Worm (Caenorhabditis elegans) whole organism, L2 larva: ENCODE results near the gene lev-8.
A peak's percentile ranks its signal among the peaks of the same experiment; 100 is the strongest.

ENCODE experiments used
- C34F6.9 ChIP-seq: fragments of 150-350 bp; optimal IDR thresholded peaks from 2 replicates; lab custom pipeline; 2014; ENCODE audit warnings: missing biosample characterization, missing genetic modification characterization
- F13H6.1 ChIP-seq: sonication (generic microtip); optimal IDR thresholded peaks from 2 replicates; lab custom pipeline; 2016; ENCODE audit warnings: missing genetic modification characterization, missing compliant biosample characterization
- R02D3.7 ChIP-seq: fragments of 150-350 bp; optimal IDR thresholded peaks from 2 replicates; lab custom pipeline; 2014; ENCODE audit warnings: missing biosample characterization, missing genetic modification characterization
- Y55F3AM.14 ChIP-seq: fragments of 200-800 bp; sonication (Bioruptor generic); optimal IDR thresholded peaks from 2 replicates; lab custom pipeline; 2018; ENCODE audit warnings: mild to moderate bottlenecking, missing genetic modification characterization, missing compliant biosample characterization
- ZK546.5 ChIP-seq: sonication (generic microtip); optimal IDR thresholded peaks from 2 replicates; lab custom pipeline; 2017; ENCODE audit warnings: missing biosample characterization, missing genetic modification characterization
- ama-1 ChIP-seq: fragments of 150-350 bp; optimal IDR thresholded peaks from 2 replicates; lab custom pipeline; 2018; ENCODE audit warnings: inconsistent platforms
- blmp-1 ChIP-seq: sonication (generic microtip); optimal IDR thresholded peaks from 2 replicates; lab custom pipeline; 2017; ENCODE audit warnings: missing genetic modification characterization, mild to moderate bottlenecking, missing compliant biosample characterization, antibody characterized with exemption, moderate library complexity; ENCODE audit not compliant: insufficient read depth
- ceh-16 ChIP-seq: fragments of 150-350 bp; optimal IDR thresholded peaks from 2 replicates; lab custom pipeline; 2014; ENCODE audit warnings: missing biosample characterization, missing genetic modification characterization
- ceh-82 ChIP-seq: fragments of 150-350 bp; optimal IDR thresholded peaks from 2 replicates; lab custom pipeline; 2014; ENCODE audit warnings: missing biosample characterization, missing genetic modification characterization
- crh-2 ChIP-seq: sonication (generic microtip); optimal IDR thresholded peaks from 2 replicates; lab custom pipeline; 2017; ENCODE audit warnings: missing biosample characterization, missing genetic modification characterization
- elt-1 ChIP-seq: fragments of 150-350 bp; optimal IDR thresholded peaks from 2 replicates; lab custom pipeline; 2014; ENCODE audit warnings: missing biosample characterization, missing genetic modification characterization
- elt-3 ChIP-seq: sonication (generic microtip); optimal IDR thresholded peaks from 2 replicates; lab custom pipeline; 2017; ENCODE audit warnings: missing biosample characterization, missing genetic modification characterization
- gmeb-1 ChIP-seq: fragments of 150-350 bp; optimal IDR thresholded peaks from 2 replicates; lab custom pipeline; 2014; ENCODE audit warnings: missing biosample characterization, missing genetic modification characterization
- lin-11 ChIP-seq: fragments of 150-350 bp; sonication (generic microtip); optimal IDR thresholded peaks from 2 replicates; lab custom pipeline; 2014; ENCODE audit warnings: missing biosample characterization, missing genetic modification characterization, inconsistent platforms, mixed read lengths
- lin-39 ChIP-seq: fragments of 150-350 bp; optimal IDR thresholded peaks from 2 replicates; lab custom pipeline; 2014; ENCODE audit warnings: missing biosample characterization, missing genetic modification reagents, missing genetic modification characterization
- lsy-2 ChIP-seq, 2 experiments: fragments of 150-350 bp in 1 of 2; sonication (generic microtip) in 1 of 2; optimal IDR thresholded peaks; 2 replicates each; lab custom pipeline; 2014 to 2017; ENCODE audit warnings: missing biosample characterization in 2 of 2, missing genetic modification characterization in 2 of 2
- mab-5 ChIP-seq: fragments of 150-350 bp; optimal IDR thresholded peaks from 2 replicates; lab custom pipeline; 2014; ENCODE audit warnings: missing biosample characterization, missing genetic modification characterization
- mbf-1 ChIP-seq: sonication (generic microtip); optimal IDR thresholded peaks from 2 replicates; lab custom pipeline; 2017; ENCODE audit warnings: missing biosample characterization, missing genetic modification characterization
- mdl-1 ChIP-seq, 2 experiments: fragments of 150-350 bp in 1 of 2; sonication (generic microtip) in 1 of 2; optimal IDR thresholded peaks; 2 replicates each; lab custom pipeline; 2017; ENCODE audit warnings: missing biosample characterization in 2 of 2, missing genetic modification characterization in 2 of 2
- nhr-10 ChIP-seq: sonication (generic microtip); optimal IDR thresholded peaks from 2 replicates; lab custom pipeline; 2017; ENCODE audit warnings: missing biosample characterization, missing genetic modification characterization
- nhr-11 ChIP-seq: fragments of 150-350 bp; optimal IDR thresholded peaks from 2 replicates; lab custom pipeline; 2014; ENCODE audit warnings: missing biosample characterization, missing genetic modification characterization
- nhr-12 ChIP-seq: fragments of 150-350 bp; optimal IDR thresholded peaks from 2 replicates; lab custom pipeline; 2014; ENCODE audit warnings: missing biosample characterization, missing genetic modification characterization
- nhr-129 ChIP-seq: fragments of 150-350 bp; optimal IDR thresholded peaks from 2 replicates; lab custom pipeline; 2014; ENCODE audit warnings: missing biosample characterization, missing genetic modification characterization
- nhr-23 ChIP-seq: fragments of 150-350 bp; optimal IDR thresholded peaks from 2 replicates; lab custom pipeline; 2014; ENCODE audit warnings: missing biosample characterization, missing genetic modification reagents, missing genetic modification characterization
- nhr-237 ChIP-seq: fragments of 150-350 bp; optimal IDR thresholded peaks from 2 replicates; lab custom pipeline; 2014; ENCODE audit warnings: missing biosample characterization, missing genetic modification characterization
- nhr-77 ChIP-seq: fragments of 150-350 bp; optimal IDR thresholded peaks from 2 replicates; lab custom pipeline; 2014; ENCODE audit warnings: missing biosample characterization, missing genetic modification characterization
- sem-4 ChIP-seq: fragments of 150-350 bp; optimal IDR thresholded peaks from 2 replicates; lab custom pipeline; 2014; ENCODE audit warnings: missing biosample characterization, missing genetic modification reagents, missing genetic modification characterization
- skn-1 ChIP-seq: sonication (generic microtip); optimal IDR thresholded peaks from 2 replicates; lab custom pipeline; 2017; ENCODE audit warnings: missing biosample characterization, missing genetic modification characterization
- sma-9 ChIP-seq, 2 experiments: fragments of 150-350 bp in 1 of 2; sonication (generic microtip) in 1 of 2; optimal IDR thresholded peaks; 2 replicates each; lab custom pipeline; 2014 to 2016; ENCODE audit warnings: missing genetic modification characterization in 2 of 2, mild to moderate bottlenecking in 1 of 2, missing biosample characterization in 1 of 2, missing compliant biosample characterization in 1 of 2, missing genetic modification reagents in 1 of 2, moderate library complexity in 1 of 2
- snpc-4 ChIP-seq: fragments of 150-350 bp; optimal IDR thresholded peaks from 2 replicates; lab custom pipeline; 2014; ENCODE audit warnings: missing biosample characterization, missing genetic modification characterization
- unc-39 ChIP-seq: fragments of 150-350 bp; optimal IDR thresholded peaks from 2 replicates; lab custom pipeline; 2014; ENCODE audit warnings: missing biosample characterization, missing genetic modification characterization
- unc-55 ChIP-seq: fragments of 150-350 bp; sonication (generic microtip); optimal IDR thresholded peaks from 3 replicates; lab custom pipeline; 2014; ENCODE audit warnings: missing biosample characterization, missing genetic modification reagents, missing genetic modification characterization
- zag-1 ChIP-seq: fragments of 150-350 bp; optimal IDR thresholded peaks from 2 replicates; lab custom pipeline; 2014; ENCODE audit warnings: missing biosample characterization, missing genetic modification characterization
- ztf-1 ChIP-seq: fragments of 200-800 bp; sonication (Bioruptor generic); conservative IDR thresholded peaks from 2 replicates; pipeline ENCODE4 v1.3.6; 2022; ENCODE audit warnings: missing genetic modification characterization, missing compliant biosample characterization
- ztf-11 ChIP-seq: sonication (generic microtip); optimal IDR thresholded peaks from 2 replicates; lab custom pipeline; 2017; ENCODE audit warnings: missing biosample characterization, missing genetic modification characterization
- ztf-4 ChIP-seq: fragments of 150-350 bp; optimal IDR thresholded peaks from 2 replicates; lab custom pipeline; 2014; ENCODE audit warnings: missing biosample characterization, missing genetic modification characterization

lev-8 gene

ce11 chrX:11547442-11548023 lies 13.2 kb upstream of the lev-8 start:
- TF ChIP-seq unc-55 (GFP tag; lab: Kevin White, UChicago) (no peak), nhr-23 (tag; lab: Kevin White, UChicago) (no peak), sma-9 (GFP tag; optimal IDR thresholded peaks at IDR 0.05; lab: Kevin White, UChicago) (no peak), sma-9 (tag; optimal IDR thresholded peaks at IDR 0.05; lab: Kevin White, UChicago) (no peak), skn-1 (no peak)

- no peak for TF ChIP-seq ceh-16 (tag; lab: Kevin White, UChicago)
- no peak for TF ChIP-seq unc-55 (GFP tag; lab: Kevin White, UChicago)
- TF ChIP-seq crh-2 (tag; lab: Kevin White, UChicago), result no peak
- no peak for TF ChIP-seq ztf-11 (tag; lab: Kevin White, UChicago)
- no peak for TF ChIP-seq gmeb-1 (tag; lab: Kevin White, UChicago)
- no peak for TF ChIP-seq nhr-10 (tag; lab: Kevin White, UChicago)
- TF ChIP-seq nhr-77 (tag; lab: Kevin White, UChicago), result no peak
- TF ChIP-seq mab-5, result no peak
- no peak for TF ChIP-seq lin-11 (tag; lab: Kevin White, UChicago)
- no peak for TF ChIP-seq skn-1
- TF ChIP-seq sma-9 (GFP tag; optimal IDR thresholded peaks at IDR 0.05; lab: Kevin White, UChicago), result no peak
- TF ChIP-seq sma-9 (tag; optimal IDR thresholded peaks at IDR 0.05; lab: Kevin White, UChicago), result no peak
- no peak for TF ChIP-seq Y55F3AM.14 (GFP tag; lab: Kevin White, UChicago)
- TF ChIP-seq nhr-237, result no peak
- no peak for TF ChIP-seq ztf-1 (GFP tag; lab: Robert Waterston, UW)
- TF ChIP-seq R02D3.7 (tag; lab: Kevin White, UChicago), result no peak
- TF ChIP-seq nhr-12, result no peak
- no peak for TF ChIP-seq mdl-1 (tag; optimal IDR thresholded peaks at IDR 0.05; lab: Kevin White, UChicago)
- no peak for TF ChIP-seq nhr-11 (tag; lab: Kevin White, UChicago)
- no peak for TF ChIP-seq F13H6.1 (tag; lab: Kevin White, UChicago)
- no peak for TF ChIP-seq mbf-1 (tag; lab: Kevin White, UChicago)
These were observed 12.4 kb upstream of the lev-8 start, which contains the start of gene mig-2 for ce11 chrX:11548308-11548707. Gene mig-2 (plus strand): TSS chrX:11548608.

ce11 chrX:11551808-11552207 lies 8.9 kb upstream of the lev-8 start:
- no peak for TF ChIP-seq ZK546.5 (tag; lab: Kevin White, UChicago)
- no peak for TF ChIP-seq ama-1 (lab: Kevin White, UChicago)
- no peak for TF ChIP-seq nhr-23 (tag; lab: Kevin White, UChicago)
- peak; percentile 57 for TF ChIP-seq unc-55 (GFP tag; lab: Kevin White, UChicago)

- TF ChIP-seq elt-1 (tag; lab: Kevin White, UChicago), result no peak
- no peak for TF ChIP-seq nhr-10 (tag; lab: Kevin White, UChicago)
- peak; percentile 58 for TF ChIP-seq C34F6.9
- TF ChIP-seq ztf-4 (tag; lab: Kevin White, UChicago), result no peak
- TF ChIP-seq snpc-4 (tag; lab: Kevin White, UChicago), result no peak
- TF ChIP-seq mbf-1 (tag; lab: Kevin White, UChicago), result no peak
- no peak for TF ChIP-seq sem-4 (tag; lab: Kevin White, UChicago)
- no peak for TF ChIP-seq zag-1 (tag; lab: Kevin White, UChicago)
- TF ChIP-seq nhr-11 (tag; lab: Kevin White, UChicago), result no peak
- TF ChIP-seq ama-1 (lab: Kevin White, UChicago), result no peak
- TF ChIP-seq nhr-129, result peak; percentile 8
- no peak for TF ChIP-seq sma-9 (GFP tag; optimal IDR thresholded peaks at IDR 0.05; lab: Kevin White, UChicago)
- no peak for TF ChIP-seq sma-9 (tag; optimal IDR thresholded peaks at IDR 0.05; lab: Kevin White, UChicago)
- TF ChIP-seq ztf-11 (tag; lab: Kevin White, UChicago), result no peak
- peak; percentile 53 for TF ChIP-seq unc-55 (GFP tag; lab: Kevin White, UChicago)
- no peak for TF ChIP-seq elt-3 (tag; lab: Kevin White, UChicago)
- TF ChIP-seq R02D3.7 (tag; lab: Kevin White, UChicago), result no peak
- TF ChIP-seq ceh-82 (tag; lab: Kevin White, UChicago), result no peak
- no peak for TF ChIP-seq unc-39
- TF ChIP-seq lin-39 (tag; lab: Kevin White, UChicago), result no peak
- no peak for TF ChIP-seq lsy-2 (tag; optimal IDR thresholded peaks at IDR 0.05; lab: Kevin White, UChicago)
- TF ChIP-seq mab-5, result no peak
- no peak for TF ChIP-seq blmp-1 (tag; lab: Kevin White, UChicago)
These were observed 7.8 kb upstream of the lev-8 start for ce11 chrX:11552879-11553278.
